Worm (Caenorhabditis elegans) whole organism, mixed stage, embryonic: ENCODE measurements around the gene C50C3.19.

Experiments used
- mep-1 ChIP-seq: fragments of 150-350 bp; optimal IDR thresholded peaks from 2 replicates; lab custom pipeline; 2017; ENCODE audit warnings: missing biosample characterization, missing genetic modification reagents, missing genetic modification characterization, inconsistent platforms
- snpc-4 ChIP-seq: fragments of 150-350 bp; optimal IDR thresholded peaks from 2 replicates; lab custom pipeline; 2014; ENCODE audit warnings: missing biosample characterization, missing genetic modification characterization
- zip-8 ChIP-seq: fragments of 150-350 bp; optimal IDR thresholded peaks from 2 replicates; lab custom pipeline; 2014; ENCODE audit warnings: missing biosample characterization, missing genetic modification characterization

DNA sequence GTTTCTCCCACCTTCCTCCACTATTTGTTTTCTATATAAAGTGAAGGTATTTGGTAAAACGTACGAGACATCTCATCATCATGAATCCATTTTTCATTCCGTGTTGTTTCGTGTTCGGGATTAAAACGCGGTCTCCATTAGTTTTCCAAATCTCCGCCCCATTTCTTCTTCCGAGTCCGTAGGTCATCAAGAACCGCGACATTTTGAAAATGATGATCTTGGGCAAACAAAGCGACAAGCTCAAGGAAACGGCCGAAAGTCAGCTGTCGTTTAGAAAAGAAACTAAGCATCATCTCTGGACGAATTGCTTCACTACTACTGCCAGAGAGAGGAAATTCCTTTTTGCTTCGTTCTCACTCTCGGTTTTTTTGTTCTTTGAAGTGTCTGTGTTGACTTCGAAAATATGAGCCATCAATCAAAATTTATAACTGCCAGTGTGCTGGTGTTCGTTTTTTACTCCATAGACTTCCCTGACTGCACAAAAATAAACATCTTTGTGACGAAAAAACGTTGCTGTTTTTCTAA is 17.9 kb upstream of the C50C3.19 start:
- TF ChIP-seq mep-1 (no peak), snpc-4 (tag; lab: Kevin White, UChicago) (no peak), zip-8 (tag; lab: Kevin White, UChicago) (no peak)
